Worm (Caenorhabditis elegans) whole organism, young adult: Measurements from ENCODE around the gene F10G7.9.

ENCODE experiments used
- C17E4.6 ChIP-seq: fragments of 200-800 bp; sonication (Bioruptor generic); IDR thresholded peaks from 2 replicates; pipeline ENCODE4 v1.3.6; 2022; ENCODE audit warnings: missing genetic modification reagents, missing genetic modification characterization, missing compliant biosample characterization
- F49E8.2 ChIP-seq: sonication (generic microtip); optimal IDR thresholded peaks from 3 replicates; lab custom pipeline; 2017; ENCODE audit warnings: missing genetic modification characterization, mild to moderate bottlenecking, missing compliant biosample characterization, antibody characterized with exemption, moderate library complexity; ENCODE audit not compliant: insufficient read depth
- F52B5.7 ChIP-seq: sonication (generic microtip); optimal IDR thresholded peaks from 2 replicates; lab custom pipeline; 2016; ENCODE audit warnings: mild to moderate bottlenecking, missing genetic modification characterization, missing compliant biosample characterization
- T26A5.8 ChIP-seq: sonication (generic microtip); optimal IDR thresholded peaks from 2 replicates; lab custom pipeline; 2016; ENCODE audit warnings: missing genetic modification characterization, missing compliant biosample characterization
- aptf-3 ChIP-seq: fragments of 200-800 bp; sonication (Bioruptor generic); IDR thresholded peaks from 2 replicates; pipeline ENCODE4 v1.3.6; 2022; ENCODE audit warnings: missing genetic modification characterization, missing compliant biosample characterization
- cebp-2 ChIP-seq: fragments of 200-800 bp; sonication (Bioruptor generic); IDR thresholded peaks from 2 replicates; pipeline ENCODE4 v1.3.6; 2022; ENCODE audit warnings: missing genetic modification characterization, missing compliant biosample characterization
- lag-1 ChIP-seq: fragments of 200-800 bp; sonication (Bioruptor generic); IDR thresholded peaks from 2 replicates; pipeline ENCODE4 v1.3.6; 2022; ENCODE audit warnings: missing genetic modification reagents, missing genetic modification characterization, missing compliant biosample characterization
- lin-35 ChIP-seq, 3 experiments: fragments of 150-350 bp in 2 of 3; sonication (generic microtip) in 1 of 3; optimal IDR thresholded peaks; 2 replicates each; lab custom pipeline; 2014 to 2018; ENCODE audit warnings: missing biosample characterization in 3 of 3, missing genetic modification characterization in 3 of 3, missing genetic modification reagents in 3 of 3
- madf-10 ChIP-seq: sonication (generic microtip); optimal IDR thresholded peaks from 2 replicates; lab custom pipeline; 2016; ENCODE audit warnings: mild to moderate bottlenecking, missing genetic modification characterization, missing compliant biosample characterization
- unc-62 ChIP-seq: fragments of 150-350 bp; optimal IDR thresholded peaks from 2 replicates; lab custom pipeline; 2014; ENCODE audit warnings: missing biosample characterization, missing genetic modification reagents, missing genetic modification characterization

DNA sequence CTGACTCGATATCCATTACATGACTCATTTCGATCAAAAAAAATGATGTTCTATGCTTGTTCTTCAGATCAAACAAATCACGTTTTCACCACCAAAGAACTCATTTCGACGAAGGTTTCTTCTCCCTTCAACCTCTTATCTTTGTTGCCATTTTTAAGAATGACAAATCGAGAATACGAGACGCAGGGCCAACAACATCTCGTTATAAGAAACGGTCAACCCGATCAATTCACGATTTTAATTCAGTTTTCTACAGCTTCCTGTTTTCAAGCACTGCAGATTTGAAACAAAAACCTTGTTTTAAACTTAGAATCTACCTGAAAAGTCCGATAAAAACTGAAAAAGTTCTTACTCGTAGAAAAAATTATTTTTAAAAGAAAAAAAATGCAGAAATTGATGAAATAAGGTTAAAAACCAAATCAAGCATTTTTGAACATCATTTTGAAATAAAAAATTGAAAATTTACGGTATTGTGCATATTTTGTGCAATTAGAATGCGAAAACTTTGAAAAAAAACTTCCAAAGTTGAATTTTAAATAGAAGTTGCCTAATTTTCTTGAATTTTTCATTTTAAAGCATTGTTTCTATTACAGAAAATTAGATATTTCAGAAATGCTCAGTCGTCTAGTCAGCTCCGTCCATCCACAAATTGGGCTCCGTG, 35.4 kb upstream of the F10G7.9 start, which contains the start of gene acs-11:
- no peak for TF ChIP-seq madf-10 (tag; lab: Kevin White, UChicago)
- TF ChIP-seq lag-1 (GFP tag; lab: Robert Waterston, UW): no peak
- TF ChIP-seq lin-35 (GFP tag; optimal IDR thresholded peaks at IDR 0.05; lab: Kevin White, UChicago): no peak
- no peak for TF ChIP-seq cebp-2
- TF ChIP-seq F52B5.7 (tag; lab: Kevin White, UChicago): no peak
- TF ChIP-seq F49E8.2: no peak
- no peak for TF ChIP-seq T26A5.8
- TF ChIP-seq unc-62: no peak
- no peak for TF ChIP-seq aptf-3 (GFP tag; lab: Robert Waterston, UW)
- no peak for TF ChIP-seq C17E4.6 (GFP tag; lab: Robert Waterston, UW)
